Worm (Caenorhabditis elegans) whole organism, mixed stage, embryonic: Measurements from ENCODE around the gene pas-2.

ENCODE experiments used
- lsy-2 ChIP-seq: fragments of 150-350 bp; optimal IDR thresholded peaks from 2 replicates; lab custom pipeline; 2014; ENCODE audit warnings: missing biosample characterization, missing genetic modification characterization
- mls-2 ChIP-seq: sonication (generic microtip); optimal IDR thresholded peaks from 2 replicates; lab custom pipeline; 2016; ENCODE audit warnings: mild to moderate bottlenecking, missing genetic modification characterization, moderate library complexity, missing compliant biosample characterization

ce11 chrV:10723181-10723580 lies 47.0 kb upstream of the pas-2 start:
- TF ChIP-seq lsy-2 (tag; lab: Kevin White, UChicago) (no peak), mls-2 (tag; lab: Kevin White, UChicago) (no peak)
